Fruit fly (Drosophila melanogaster) whole organism, prepupa: Measurements from ENCODE around the gene CG15141.

Experiments used
- Blimp-1 ChIP-seq: fragments of 200-800 bp; sonication (Bioruptor generic); optimal IDR thresholded peaks from 3 replicates; lab custom pipeline; 2017; ENCODE audit warnings: missing biosample characterization, missing genetic modification characterization, mild to moderate bottlenecking, moderate library complexity, missing genetic modification reagents
- CG10631 ChIP-seq: fragments of 200-800 bp; sonication (Bioruptor generic); optimal IDR thresholded peaks from 2 replicates; lab custom pipeline; 2016; ENCODE audit warnings: missing biosample characterization, missing genetic modification characterization
- CG10669 ChIP-seq: fragments of 200-800 bp; sonication (Bioruptor generic); optimal IDR thresholded peaks from 3 replicates; lab custom pipeline; 2018; ENCODE audit warnings: missing biosample characterization, mild to moderate bottlenecking, missing genetic modification characterization, moderate library complexity
- CG11294 ChIP-seq: fragments of 200-800 bp; sonication (Bioruptor generic); IDR thresholded peaks from 2 replicates; pipeline ENCODE4 v1.3.6; 2022; ENCODE audit warnings: missing biosample characterization, missing genetic modification characterization
- CG11902 ChIP-seq: fragments of 200-800 bp; sonication (Bioruptor generic); optimal IDR thresholded peaks from 3 replicates; lab custom pipeline; 2016; ENCODE audit warnings: missing biosample characterization, missing genetic modification characterization
- CG15336 ChIP-seq: fragments of 200-800 bp; sonication (Bioruptor generic); IDR thresholded peaks from 2 replicates; pipeline ENCODE4 v1.3.6; 2022; ENCODE audit warnings: missing biosample characterization, missing genetic modification characterization
- CG16779 ChIP-seq: fragments of 200-800 bp; sonication (Bioruptor generic); optimal IDR thresholded peaks from 3 replicates; lab custom pipeline; 2017; ENCODE audit warnings: missing biosample characterization, mild to moderate bottlenecking, missing genetic modification characterization
- CG3032 ChIP-seq: fragments of 200-800 bp; optimal IDR thresholded peaks from 2 replicates; lab custom pipeline; 2019; ENCODE audit warnings: missing biosample characterization, mild to moderate bottlenecking, missing genetic modification characterization, moderate library complexity
- CG32006 ChIP-seq: fragments of 200-800 bp; sonication (Bioruptor generic); optimal IDR thresholded peaks from 3 replicates; lab custom pipeline; 2017; ENCODE audit warnings: missing biosample characterization, mild to moderate bottlenecking, missing genetic modification characterization
- CG34406 ChIP-seq: fragments of 200-800 bp; sonication (Bioruptor generic); optimal IDR thresholded peaks from 3 replicates; lab custom pipeline; 2016; ENCODE audit warnings: missing biosample characterization, missing genetic modification characterization
- CG3919 ChIP-seq: fragments of 200-800 bp; sonication (Bioruptor generic); optimal IDR thresholded peaks from 3 replicates; lab custom pipeline; 2016; ENCODE audit warnings: missing biosample characterization, missing genetic modification characterization
- CG4318 ChIP-seq: fragments of 200-800 bp; sonication (Bioruptor generic); optimal IDR thresholded peaks from 3 replicates; lab custom pipeline; 2017; ENCODE audit warnings: missing biosample characterization, mild to moderate bottlenecking, missing genetic modification characterization
- CG6792 ChIP-seq: fragments of 200-800 bp; sonication (Bioruptor generic); optimal IDR thresholded peaks from 3 replicates; lab custom pipeline; 2016; ENCODE audit warnings: missing biosample characterization, missing genetic modification characterization
- CG6808 ChIP-seq: fragments of 200-800 bp; sonication (Bioruptor generic); optimal IDR thresholded peaks from 3 replicates; lab custom pipeline; 2017; ENCODE audit warnings: missing biosample characterization, missing genetic modification characterization, mild to moderate bottlenecking, moderate library complexity, missing genetic modification reagents
- CG6854 ChIP-seq: fragments of 200-800 bp; sonication (Bioruptor generic); optimal IDR thresholded peaks from 2 replicates; lab custom pipeline; 2017; ENCODE audit warnings: missing biosample characterization, mild to moderate bottlenecking, missing genetic modification characterization
- CG7368 ChIP-seq: fragments of 200-800 bp; sonication (Bioruptor generic); optimal IDR thresholded peaks from 3 replicates; lab custom pipeline; 2016; ENCODE audit warnings: missing biosample characterization, missing genetic modification characterization
- CG8119 ChIP-seq: fragments of 200-800 bp; sonication (Bioruptor generic); IDR thresholded peaks from 3 replicates; pipeline ENCODE4 v1.3.6; 2022; ENCODE audit warnings: missing biosample characterization, missing genetic modification characterization
- CG9139 ChIP-seq: fragments of 200-800 bp; sonication (Bioruptor generic); optimal IDR thresholded peaks from 3 replicates; lab custom pipeline; 2017; ENCODE audit warnings: missing biosample characterization, mild to moderate bottlenecking, missing genetic modification characterization
- Eip78C ChIP-seq: fragments of 200-800 bp; sonication (Bioruptor generic); peaks from one replicate; lab custom pipeline; 2016; ENCODE audit warnings: missing biosample characterization, missing genetic modification characterization
- Ets21C ChIP-seq: fragments of 200-800 bp; sonication (Bioruptor generic); optimal IDR thresholded peaks from 3 replicates; lab custom pipeline; 2016; ENCODE audit warnings: missing biosample characterization, missing genetic modification characterization
- Ets96B ChIP-seq: fragments of 200-800 bp; optimal IDR thresholded peaks from 2 replicates; lab custom pipeline; 2019; ENCODE audit warnings: missing biosample characterization, mild to moderate bottlenecking, missing genetic modification characterization, moderate library complexity
- Gug ChIP-seq: fragments of 200-800 bp; sonication (Bioruptor generic); IDR thresholded peaks from 2 replicates; pipeline ENCODE4 v1.3.6; 2022; ENCODE audit warnings: missing biosample characterization, missing genetic modification characterization
- Hr38 ChIP-seq: sonication (Bioruptor generic); optimal IDR thresholded peaks from 2 replicates; lab custom pipeline; 2016; ENCODE audit warnings: missing biosample characterization, missing genetic modification characterization
- Hr39 ChIP-seq: fragments of 200-800 bp; sonication (Bioruptor generic); optimal IDR thresholded peaks from 2 replicates; lab custom pipeline; 2016; ENCODE audit warnings: missing biosample characterization, missing genetic modification characterization
- Hr4 ChIP-seq: fragments of 200-800 bp; sonication (Bioruptor generic); optimal IDR thresholded peaks from 3 replicates; lab custom pipeline; 2016; ENCODE audit warnings: missing biosample characterization, missing genetic modification characterization
- Lpt ChIP-seq: fragments of 200-800 bp; sonication (Bioruptor generic); optimal IDR thresholded peaks from 3 replicates; lab custom pipeline; 2016; ENCODE audit warnings: missing biosample characterization, missing genetic modification characterization
- Met ChIP-seq: fragments of 200-800 bp; sonication (Bioruptor generic); optimal IDR thresholded peaks from 3 replicates; lab custom pipeline; 2016; ENCODE audit warnings: missing biosample characterization, missing genetic modification characterization
- OdsH ChIP-seq: fragments of 200-800 bp; sonication (Bioruptor generic); optimal IDR thresholded peaks from 3 replicates; lab custom pipeline; 2016; ENCODE audit warnings: missing biosample characterization, missing genetic modification characterization
- Smox ChIP-seq: fragments of 200-800 bp; sonication (Bioruptor generic); optimal IDR thresholded peaks from 3 replicates; lab custom pipeline; 2016; ENCODE audit warnings: missing biosample characterization, missing genetic modification characterization
- Sox102F ChIP-seq: fragments of 200-800 bp; sonication (Bioruptor generic); optimal IDR thresholded peaks from 2 replicates; lab custom pipeline; 2016; ENCODE audit warnings: missing biosample characterization, mild to moderate bottlenecking, missing genetic modification characterization
- Sox15 ChIP-seq: fragments of 200-800 bp; sonication (Bioruptor generic); optimal IDR thresholded peaks from 3 replicates; lab custom pipeline; 2016; ENCODE audit warnings: missing biosample characterization, missing genetic modification characterization
- achi ChIP-seq: fragments of 200-800 bp; sonication (Bioruptor generic); optimal IDR thresholded peaks from 3 replicates; lab custom pipeline; 2016; ENCODE audit warnings: missing biosample characterization, missing genetic modification characterization
- acj6 ChIP-seq: fragments of 200-800 bp; sonication (Bioruptor generic); optimal IDR thresholded peaks from 3 replicates; lab custom pipeline; 2016; ENCODE audit warnings: missing biosample characterization, missing genetic modification characterization
- cyc ChIP-seq: fragments of 200-800 bp; sonication (Bioruptor generic); optimal IDR thresholded peaks from 3 replicates; lab custom pipeline; 2016; ENCODE audit warnings: missing biosample characterization, missing genetic modification characterization
- dac ChIP-seq: fragments of 200-800 bp; sonication (Bioruptor generic); optimal IDR thresholded peaks from 2 replicates; lab custom pipeline; 2017; ENCODE audit warnings: missing biosample characterization, mild to moderate bottlenecking, missing genetic modification characterization
- dsx ChIP-seq: fragments of 200-800 bp; optimal IDR thresholded peaks from 3 replicates; lab custom pipeline; 2019; ENCODE audit warnings: missing biosample characterization, mild to moderate bottlenecking, missing genetic modification characterization, moderate library complexity; ENCODE audit not compliant: poor library complexity, severe bottlenecking
- eg ChIP-seq: fragments of 200-800 bp; sonication (Bioruptor generic); IDR thresholded peaks from 3 replicates; pipeline ENCODE4 v1.3.6; 2022; ENCODE audit warnings: missing biosample characterization, missing genetic modification characterization
- esn ChIP-seq: fragments of 200-800 bp; sonication (Bioruptor generic); optimal IDR thresholded peaks from 2 replicates; lab custom pipeline; 2016; ENCODE audit warnings: missing biosample characterization, mild to moderate bottlenecking, missing genetic modification characterization, moderate library complexity
- fd59A ChIP-seq: fragments of 200-800 bp; sonication (Bioruptor generic); optimal IDR thresholded peaks from 2 replicates; lab custom pipeline; 2017; ENCODE audit warnings: missing biosample characterization, mild to moderate bottlenecking, missing genetic modification characterization, missing genetic modification reagents
- fkh ChIP-seq: fragments of 200-800 bp; sonication (Bioruptor generic); optimal IDR thresholded peaks from 3 replicates; lab custom pipeline; 2017; ENCODE audit warnings: missing biosample characterization, mild to moderate bottlenecking, missing genetic modification characterization, moderate library complexity
- net ChIP-seq: fragments of 200-800 bp; sonication (Bioruptor generic); optimal IDR thresholded peaks from 3 replicates; lab custom pipeline; 2016; ENCODE audit warnings: missing biosample characterization, missing genetic modification characterization
- pdm3 ChIP-seq: fragments of 200-800 bp; sonication (Bioruptor generic); optimal IDR thresholded peaks from 3 replicates; lab custom pipeline; 2016; ENCODE audit warnings: missing biosample characterization, missing genetic modification characterization
- spab ChIP-seq: fragments of 200-800 bp; sonication (Bioruptor generic); optimal IDR thresholded peaks from 2 replicates; lab custom pipeline; 2017; ENCODE audit warnings: missing biosample characterization, mild to moderate bottlenecking, missing genetic modification characterization, missing genetic modification reagents
- ss ChIP-seq, 2 experiments: fragments of 200-800 bp; sonication (Bioruptor generic); optimal IDR thresholded peaks; 2 replicates in 1 of 2; 3 replicates in 1 of 2; lab custom pipeline; 2017 to 2018; ENCODE audit warnings: mild to moderate bottlenecking in 2 of 2, missing biosample characterization in 2 of 2, missing genetic modification characterization in 2 of 2, moderate library complexity in 1 of 2
- svp ChIP-seq: fragments of 200-800 bp; sonication (Bioruptor generic); peaks from one replicate; lab custom pipeline; 2016; ENCODE audit warnings: missing biosample characterization, missing genetic modification characterization
- topi ChIP-seq: fragments of 200-800 bp; sonication (Bioruptor generic); optimal IDR thresholded peaks from 3 replicates; lab custom pipeline; 2016; ENCODE audit warnings: missing biosample characterization, missing genetic modification characterization
- vri ChIP-seq: fragments of 200-800 bp; sonication (Bioruptor generic); optimal IDR thresholded peaks from 3 replicates; lab custom pipeline; 2016; ENCODE audit warnings: missing biosample characterization, mild to moderate bottlenecking, missing genetic modification characterization

The CG15141 gene

dm6 chr2L:17425005-17425404 is 14.6 kb downstream of the CG15141 start:
- TF ChIP-seq CG11294 (no peak), OdsH (GFP tag; lab: Kevin White, UChicago) (no peak), ss (GFP tag; optimal IDR thresholded peaks at IDR 0.05; lab: Kevin White, UChicago) (no peak), eg (GFP tag; lab: Robert Waterston, UW) (no peak)

- TF ChIP-seq CG4318 (GFP tag; lab: Kevin White, UChicago) (no peak), CG3032 (tag; lab: Kevin White, UChicago) (no peak), spab (GFP tag; lab: Kevin White, UChicago) (no peak), svp (peak; percentile 92)
Measured at dm6 chr2L:17425412-17425811, 15.0 kb downstream of the CG15141 start.

DNA sequence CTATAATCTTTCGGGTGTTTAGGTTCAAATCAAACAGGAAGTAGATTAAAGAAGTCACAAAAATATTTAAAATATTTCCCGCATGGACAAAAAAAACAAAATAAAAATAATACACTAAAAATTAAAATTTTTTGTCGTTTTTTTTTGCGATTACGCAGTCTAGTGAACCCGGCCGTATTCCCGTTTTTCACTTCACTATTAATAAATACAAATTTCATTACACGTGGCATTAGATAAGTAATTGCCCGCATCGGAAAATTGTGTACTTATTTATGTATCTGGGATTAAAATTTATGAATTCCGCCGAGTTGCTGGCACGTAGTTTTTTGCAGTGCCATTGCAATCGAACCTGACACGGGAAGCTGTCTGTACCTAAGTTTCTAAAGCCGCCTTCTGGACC is 16.7 kb downstream of the CG15141 start:
- TF ChIP-seq CG3032 (tag; lab: Kevin White, UChicago) (peak; percentile 26), CG9139 (GFP tag; lab: Kevin White, UChicago) (no peak), dsx (GFP tag; lab: Kevin White, UChicago) (no peak), Smox (GFP tag; lab: Kevin White, UChicago) (peak; percentile 10), Ets96B (tag; lab: Kevin White, UChicago) (peak; percentile 40), CG10631 (GFP tag; lab: Kevin White, UChicago) (peak; percentile 23), CG32006 (GFP tag; lab: Kevin White, UChicago) (peak; percentile 76), fd59A (peak; percentile 12), spab (GFP tag; lab: Kevin White, UChicago) (no peak), Sox102F (GFP tag; lab: Kevin White, UChicago) (peak; percentile 4), Lpt (GFP tag; lab: Kevin White, UChicago) (no peak), CG11294 (no peak), Blimp-1 (GFP tag; lab: Kevin White, UChicago) (no peak), CG6854 (GFP tag; lab: Kevin White, UChicago) (no peak), fkh (no peak), Hr38 (GFP tag; lab: Kevin White, UChicago) (no peak), cyc (GFP tag; lab: Kevin White, UChicago) (no peak), CG16779 (tag; lab: Kevin White, UChicago) (no peak), CG11902 (GFP tag; lab: Kevin White, UChicago) (no peak), CG6808 (GFP tag; lab: Kevin White, UChicago) (peak; percentile 41), OdsH (GFP tag; lab: Kevin White, UChicago) (peak; percentile 54), Ets21C (no peak), CG7368 (GFP tag; lab: Kevin White, UChicago) (no peak), Gug (GFP tag; lab: Robert Waterston, UW) (no peak), Eip78C (peak; percentile 75), Sox15 (GFP tag; lab: Kevin White, UChicago) (peak; percentile 1), CG6792 (GFP tag; lab: Kevin White, UChicago) (no peak), esn (GFP tag; lab: Kevin White, UChicago) (peak; percentile 37), vri (no peak), svp (peak; percentile 56), achi (GFP tag; lab: Kevin White, UChicago) (peak; percentile 27), CG15336 (GFP tag; lab: Robert Waterston, UW) (peak; percentile 57), pdm3 (GFP tag; lab: Kevin White, UChicago) (peak; percentile 3), dac (GFP tag; lab: Kevin White, UChicago) (no peak), Hr4 (GFP tag; lab: Kevin White, UChicago) (peak; percentile 55), CG4318 (GFP tag; lab: Kevin White, UChicago) (peak; percentile 52), Hr39 (GFP tag; lab: Kevin White, UChicago) (peak; percentile 21), acj6 (GFP tag; lab: Kevin White, UChicago) (no peak), eg (GFP tag; lab: Robert Waterston, UW) (peak; percentile 24; the same call in 1 of the 3 replicates), net (peak; percentile 7), CG34406 (GFP tag; lab: Kevin White, UChicago) (no peak), CG10669 (GFP tag; lab: Kevin White, UChicago) (peak; percentile 4), CG3919 (GFP tag; lab: Kevin White, UChicago) (peak; percentile 17), Met (peak; percentile 42), CG8119 (0 out of 3 replicates have a peak, but pooled peaks have one; percentile 28), topi (GFP tag; lab: Kevin White, UChicago) (no peak)
